Fruit fly (Drosophila melanogaster) whole organism, wandering third instar larva: ENCODE data around the gene Spag1.

ENCODE experiments used
- Abd-B ChIP-seq: fragments of >200 bp; optimal IDR thresholded peaks from 2 replicates; lab custom pipeline; 2017; ENCODE audit warnings: missing biosample characterization, missing genetic modification characterization
- CG32264 ChIP-seq: fragments of 200-800 bp; sonication (Bioruptor generic); optimal IDR thresholded peaks from 2 replicates; lab custom pipeline; 2016; ENCODE audit warnings: missing biosample characterization, missing genetic modification characterization
- CG9705 ChIP-seq: fragments of 200-800 bp; sonication (Bioruptor generic); optimal IDR thresholded peaks from 2 replicates; lab custom pipeline; 2018; ENCODE audit warnings: missing biosample characterization, mild to moderate bottlenecking, missing genetic modification characterization
- CrebA ChIP-seq: fragments of 200-800 bp; sonication (Bioruptor generic); optimal IDR thresholded peaks from 2 replicates; lab custom pipeline; 2016; ENCODE audit warnings: missing biosample characterization, mild to moderate bottlenecking, missing genetic modification characterization, borderline replicate concordance
- Dfd ChIP-seq: fragments of >200 bp; optimal IDR thresholded peaks from 2 replicates; lab custom pipeline; 2017; ENCODE audit warnings: missing biosample characterization, missing genetic modification characterization
- Dif ChIP-seq: fragments of 200-275, 200-300 bp; sonication (Bioruptor generic); optimal IDR thresholded peaks from 2 replicates; lab custom pipeline; 2018; ENCODE audit warnings: missing biosample characterization, missing genetic modification characterization; ENCODE audit not compliant: partially characterized antibody
- GATAd ChIP-seq: sonication (Bioruptor generic); optimal IDR thresholded peaks from 2 replicates; lab custom pipeline; 2016; ENCODE audit warnings: missing biosample characterization, missing genetic modification characterization
- HLH106 ChIP-seq: fragments of 200-800 bp; optimal IDR thresholded peaks from 3 replicates; lab custom pipeline; 2019; ENCODE audit warnings: missing biosample characterization, mild to moderate bottlenecking, missing genetic modification characterization, moderate library complexity
- Hnf4 ChIP-seq: fragments of 200-800 bp; sonication (Bioruptor generic); optimal IDR thresholded peaks from 2 replicates; lab custom pipeline; 2016; ENCODE audit warnings: missing biosample characterization, mild to moderate bottlenecking, missing genetic modification characterization
- Hr78 ChIP-seq: fragments of >200 bp; optimal IDR thresholded peaks from 2 replicates; lab custom pipeline; 2017; ENCODE audit warnings: missing biosample characterization, missing genetic modification characterization
- Hr83 ChIP-seq: fragments of 200-300 bp; sonication (Bioruptor generic); optimal IDR thresholded peaks from 2 replicates; lab custom pipeline; 2016; ENCODE audit warnings: missing biosample characterization, mild to moderate bottlenecking, missing genetic modification characterization, moderate library complexity; ENCODE audit not compliant: poor library complexity, severe bottlenecking
- Jra ChIP-seq: sonication (Bioruptor generic); optimal IDR thresholded peaks from 2 replicates; lab custom pipeline; 2016; ENCODE audit warnings: missing biosample characterization, missing genetic modification characterization
- Mio ChIP-seq: sonication (Bioruptor generic); optimal IDR thresholded peaks from 2 replicates; lab custom pipeline; 2016; ENCODE audit warnings: missing biosample characterization, missing genetic modification characterization
- Myc ChIP-seq: fragments of >200 bp; optimal IDR thresholded peaks from 2 replicates; lab custom pipeline; 2017
- N ChIP-seq: fragments of >200 bp; optimal IDR thresholded peaks from 2 replicates; lab custom pipeline; 2018; ENCODE audit warnings: missing biosample characterization, missing external identifiers, missing genetic modification characterization
- OdsH ChIP-seq: fragments of 200-800 bp; sonication (Bioruptor generic); optimal IDR thresholded peaks from 2 replicates; lab custom pipeline; 2016; ENCODE audit warnings: missing biosample characterization, mild to moderate bottlenecking, missing genetic modification characterization
- Rel ChIP-seq, 2 experiments: fragments of 200-800 bp; sonication (Bioruptor generic) in 1 of 2; optimal IDR thresholded peaks; 2 replicates in 1 of 2; 3 replicates in 1 of 2; lab custom pipeline; 2016 to 2019; ENCODE audit warnings: mild to moderate bottlenecking in 2 of 2, missing biosample characterization in 2 of 2, missing genetic modification characterization in 2 of 2, moderate library complexity in 1 of 2
- Sp1 ChIP-seq: fragments of 200-800 bp; sonication (Bioruptor generic); optimal IDR thresholded peaks from 3 replicates; lab custom pipeline; 2019; ENCODE audit warnings: missing biosample characterization, mild to moderate bottlenecking, missing genetic modification characterization, moderate library complexity
- Vsx2 ChIP-seq: fragments of 200-300, 225-300 bp; sonication (Bioruptor generic); optimal IDR thresholded peaks from 2 replicates; lab custom pipeline; 2018; ENCODE audit warnings: missing biosample characterization, missing genetic modification characterization; ENCODE audit not compliant: partially characterized antibody
- br ChIP-seq: fragments of 200-800 bp; sonication (Bioruptor generic); optimal IDR thresholded peaks from 2 replicates; lab custom pipeline; 2016; ENCODE audit warnings: missing biosample characterization, missing genetic modification characterization
- brk ChIP-seq: fragments of 200-800 bp; sonication (Bioruptor generic); optimal IDR thresholded peaks from 2 replicates; lab custom pipeline; 2016; ENCODE audit warnings: missing biosample characterization, mild to moderate bottlenecking, missing genetic modification characterization
- dl ChIP-seq, 2 experiments: fragments of 175-275, 200-275 bp in 1 of 2; fragments of 200-275 bp in 1 of 2; sonication (Bioruptor generic); optimal IDR thresholded peaks; lab custom pipeline; 2018; ENCODE audit warnings: mild to moderate bottlenecking in 2 of 2, missing biosample characterization in 2 of 2, missing genetic modification characterization in 2 of 2, moderate library complexity in 2 of 2; ENCODE audit not compliant: partially characterized antibody in 2 of 2, insufficient read depth in 1 of 2
- dmrt93B ChIP-seq: fragments of 200-800 bp; sonication (Bioruptor generic); optimal IDR thresholded peaks from 2 replicates; lab custom pipeline; 2018; ENCODE audit warnings: missing biosample characterization, mild to moderate bottlenecking, missing genetic modification characterization
- dsf ChIP-seq: sonication (Bioruptor generic); optimal IDR thresholded peaks from 2 replicates; lab custom pipeline; 2016; ENCODE audit warnings: missing biosample characterization, missing genetic modification characterization, borderline replicate concordance
- ey ChIP-seq: fragments of 200-800 bp; sonication (Bioruptor generic); optimal IDR thresholded peaks from 2 replicates; lab custom pipeline; 2016; ENCODE audit warnings: missing biosample characterization, missing genetic modification characterization
- foxo ChIP-seq, 2 experiments: fragments of 200-800 bp; sonication (Bioruptor generic); optimal IDR thresholded peaks; 2 replicates in 1 of 2; 3 replicates in 1 of 2; lab custom pipeline; 2016 to 2017; ENCODE audit warnings: missing biosample characterization in 2 of 2, missing genetic modification characterization in 2 of 2
- fru ChIP-seq: fragments of 200-800 bp; sonication (Bioruptor generic); optimal IDR thresholded peaks from 3 replicates; lab custom pipeline; 2016; ENCODE audit warnings: missing biosample characterization, mild to moderate bottlenecking, missing genetic modification characterization
- h ChIP-seq: fragments of 200-800 bp; sonication (Bioruptor generic); optimal IDR thresholded peaks from 3 replicates; lab custom pipeline; 2016; ENCODE audit warnings: missing biosample characterization, mild to moderate bottlenecking, missing genetic modification characterization
- jim ChIP-seq: fragments of 175-275, 200-325 bp; sonication (Bioruptor generic); optimal IDR thresholded peaks from 2 replicates; lab custom pipeline; 2016; ENCODE audit warnings: missing biosample characterization, mild to moderate bottlenecking, missing genetic modification characterization
- lola ChIP-seq: fragments of >200 bp; optimal IDR thresholded peaks from 2 replicates; lab custom pipeline; 2017; ENCODE audit warnings: missing biosample characterization, missing genetic modification characterization
- pan ChIP-seq: fragments of >200 bp; optimal IDR thresholded peaks from 2 replicates; lab custom pipeline; 2017
- psq ChIP-seq: fragments of 200-800 bp; sonication (Bioruptor generic); optimal IDR thresholded peaks from 3 replicates; lab custom pipeline; 2017; ENCODE audit warnings: missing biosample characterization, mild to moderate bottlenecking, missing genetic modification characterization, moderate library complexity
- rgr ChIP-seq: fragments of 200-800 bp; sonication (Bioruptor generic); optimal IDR thresholded peaks from 3 replicates; lab custom pipeline; 2016; ENCODE audit warnings: missing biosample characterization, mild to moderate bottlenecking, missing genetic modification characterization
- sage ChIP-seq: fragments of 200-800 bp; sonication (Bioruptor generic); optimal IDR thresholded peaks from 2 replicates; lab custom pipeline; 2016; ENCODE audit warnings: missing biosample characterization, mild to moderate bottlenecking, missing genetic modification characterization
- sv ChIP-seq: fragments of 200-800 bp; sonication (Bioruptor generic); optimal IDR thresholded peaks from 3 replicates; lab custom pipeline; 2016; ENCODE audit warnings: missing biosample characterization, missing genetic modification characterization
- tai ChIP-seq: sonication (Bioruptor generic); optimal IDR thresholded peaks from 2 replicates; lab custom pipeline; 2016; ENCODE audit warnings: missing biosample characterization, missing genetic modification characterization
- usp ChIP-seq: fragments of >200 bp; optimal IDR thresholded peaks from 2 replicates; lab custom pipeline; 2017; ENCODE audit warnings: missing biosample characterization, missing genetic modification characterization
- woc ChIP-seq: sonication (Bioruptor generic); optimal IDR thresholded peaks from 2 replicates; lab custom pipeline; 2016; ENCODE audit warnings: missing biosample characterization, mild to moderate bottlenecking, missing genetic modification characterization

The Spag1 gene

dm6 chr3R:26953478-26953874 lies 5.8 kb downstream of the Spag1 start:
- TF ChIP-seq Hr78 (GFP tag; lab: Kevin White, UChicago) (no peak), br (peak; percentile 43), lola (no peak), rgr (GFP tag; lab: Kevin White, UChicago) (peak; percentile 51), ey (GFP tag; lab: Kevin White, UChicago) (peak; percentile 41), sv (GFP tag; lab: Kevin White, UChicago) (no peak), Hnf4 (GFP tag; lab: Kevin White, UChicago) (no peak), dl (GFP tag; optimal IDR thresholded peaks at IDR 0.05; lab: Kevin White, UChicago; ENCODE audit: insufficient read depth in 1 of 2, partially characterized antibody in 2 of 2) (no peak), psq (GFP tag; lab: Kevin White, UChicago) (no peak), Sp1 (no peak)

- TF ChIP-seq CG9705 (GFP tag; lab: Kevin White, UChicago): peak; percentile 13
- peak; percentile 35 for TF ChIP-seq CrebA (GFP tag; lab: Kevin White, UChicago)
- TF ChIP-seq Hr83: no peak
- peak; percentile 24 for TF ChIP-seq dsf (GFP tag; lab: Kevin White, UChicago)
- peak; percentile 82 for TF ChIP-seq sage (GFP tag; lab: Kevin White, UChicago)
- peak; percentile 79 for TF ChIP-seq HLH106 (tag; lab: Kevin White, UChicago)
- no peak for TF ChIP-seq CG32264 (GFP tag; lab: Kevin White, UChicago)
- peak; percentile 89 for TF ChIP-seq rgr (GFP tag; lab: Kevin White, UChicago)
- TF ChIP-seq pan: no peak
- peak; percentile 73 for TF ChIP-seq woc (GFP tag; lab: Kevin White, UChicago)
- TF ChIP-seq Jra (GFP tag; lab: Kevin White, UChicago): no peak
- peak in 1 of 2 experiments; percentile 81 for TF ChIP-seq foxo (GFP tag; optimal IDR thresholded peaks at IDR 0.05; lab: Kevin White, UChicago)
- TF ChIP-seq Vsx2 (GFP tag; lab: Kevin White, UChicago): peak; percentile 5
- TF ChIP-seq dmrt93B (GFP tag; lab: Kevin White, UChicago): peak; percentile 82
- no peak for TF ChIP-seq usp (GFP tag; lab: Kevin White, UChicago)
- TF ChIP-seq GATAd (GFP tag; lab: Kevin White, UChicago): no peak
- TF ChIP-seq lola: no peak
- peak; percentile 89 for TF ChIP-seq OdsH
- peak; percentile 74 for TF ChIP-seq Hnf4 (GFP tag; lab: Kevin White, UChicago)
- TF ChIP-seq Mio: no peak
- TF ChIP-seq Dif (GFP tag; lab: Kevin White, UChicago): no peak
- no peak for TF ChIP-seq sv (GFP tag; lab: Kevin White, UChicago)
- peak; percentile 68 for TF ChIP-seq brk (GFP tag; lab: Kevin White, UChicago)
- TF ChIP-seq N (GFP tag; lab: Kevin White, UChicago): no peak
- TF ChIP-seq h (GFP tag; lab: Kevin White, UChicago): peak; percentile 78
- TF ChIP-seq br: peak; percentile 38
- no peak for TF ChIP-seq Abd-B (GFP tag; lab: Kevin White, UChicago)
- TF ChIP-seq Rel (GFP tag; optimal IDR thresholded peaks at IDR 0.05; lab: Kevin White, UChicago): peak; percentile 92
- TF ChIP-seq Rel (tag; optimal IDR thresholded peaks at IDR 0.05; lab: Kevin White, UChicago): peak; percentile 20
- TF ChIP-seq dl (GFP tag; optimal IDR thresholded peaks at IDR 0.05; lab: Kevin White, UChicago; ENCODE audit: insufficient read depth in 1 of 2, partially characterized antibody in 2 of 2): no peak
- TF ChIP-seq Hr78 (GFP tag; lab: Kevin White, UChicago): no peak
- no peak for TF ChIP-seq Myc (lab: Kevin White, UChicago)
- TF ChIP-seq Dfd (GFP tag; lab: Kevin White, UChicago): no peak
- peak; percentile 74 for TF ChIP-seq fru (GFP tag; lab: Kevin White, UChicago)
- peak; percentile 51 for TF ChIP-seq ey (GFP tag; lab: Kevin White, UChicago)
- peak; percentile 18 for TF ChIP-seq tai (GFP tag; lab: Kevin White, UChicago)
- peak; percentile 100 for TF ChIP-seq psq (GFP tag; lab: Kevin White, UChicago)
- TF ChIP-seq jim (GFP tag; lab: Kevin White, UChicago): peak; percentile 14
- TF ChIP-seq Sp1: peak; percentile 84
Measured at dm6 chr3R:26954020-26954672, 6.5 kb downstream of the Spag1 start.
